5 worm cellular contexts compared by ENCODE assay signal in genomic region chrV:9544176-9544632, ce11.
TF ChIP-seq lines count a peak whose summit lies in the region.

Gene mdf-1, minus strand, starts transcription at chrV:9544226.

TF ChIP-seq in whole organism, L1 larva, 84 proteins besides CTCF, POLR2A, EP300 and RAD21 (continues in another document):
- TF ChIP-seq nhr-20 (tag; optimal IDR thresholded peaks at IDR 0.05; lab: Kevin White, UChicago) (peak; percentile 75), ztf-4 (tag; optimal IDR thresholded peaks at IDR 0.05; lab: Kevin White, UChicago) (peak; percentile 24), fkh-8 (tag; optimal IDR thresholded peaks at IDR 0.05; lab: Kevin White, UChicago) (peak; percentile 57), ceh-88 (GFP tag; IDR thresholded peaks at IDR 0.05; lab: Robert Waterston, UW) (peak; percentile 26; the same call in 1 of the 2 replicates), C34B4.2 (tag; optimal IDR thresholded peaks at IDR 0.05; lab: Kevin White, UChicago) (no peak), dsc-1 (tag; optimal IDR thresholded peaks at IDR 0.05; lab: Kevin White, UChicago) (peak; percentile 49), lin-14 (GFP tag; optimal IDR thresholded peaks at IDR 0.05; lab: Kevin White, UChicago) (peak; percentile 77), lir-3 (tag; optimal IDR thresholded peaks at IDR 0.05; lab: Kevin White, UChicago; ENCODE audit: poor library complexity) (peak; percentile 57), snu-23 (GFP tag; optimal IDR thresholded peaks at IDR 0.05; lab: Kevin White, UChicago) (peak; percentile 79), mep-1 (tag; optimal IDR thresholded peaks at IDR 0.05; lab: Kevin White, UChicago) (peak; percentile 26), pag-3 (tag; optimal IDR thresholded peaks at IDR 0.05; lab: Kevin White, UChicago; ENCODE audit: borderline replicate concordance, insufficient read depth) (no peak), ama-1 (optimal IDR thresholded peaks at IDR 0.05; lab: Kevin White, UChicago) (peak; percentile 29), dpl-1 (GFP tag; optimal IDR thresholded peaks at IDR 0.05; lab: Kevin White, UChicago) (peak; percentile 85 to 93 (median 89)), mef-2 (tag; optimal IDR thresholded peaks at IDR 0.05; lab: Kevin White, UChicago) (no peak), nhr-85 (tag; lab: Kevin White, UChicago) (peak; percentile 48), zip-4 (GFP tag; optimal IDR thresholded peaks at IDR 0.05; lab: Kevin White, UChicago) (no peak), tlp-1 (tag; optimal IDR thresholded peaks at IDR 0.05; lab: Kevin White, UChicago) (no peak), nhr-237 (tag; optimal IDR thresholded peaks at IDR 0.05; lab: Kevin White, UChicago) (no peak)

TF ChIP-seq in whole organism, L3 larva, 47 proteins besides CTCF, POLR2A, EP300 and RAD21 (continues in another document):
- TF ChIP-seq aly-2 (tag; optimal IDR thresholded peaks at IDR 0.05; lab: Kevin White, UChicago) (no peak), egl-27 (tag; optimal IDR thresholded peaks at IDR 0.05; lab: Kevin White, UChicago) (no peak), daf-12 (tag; optimal IDR thresholded peaks at IDR 0.05; lab: Kevin White, UChicago) (no peak), nhr-25 (tag; optimal IDR thresholded peaks at IDR 0.05; lab: Kevin White, UChicago) (peak; percentile 75), sea-2 (GFP tag; optimal IDR thresholded peaks at IDR 0.05; lab: Kevin White, UChicago) (no peak), elt-2 (tag; optimal IDR thresholded peaks at IDR 0.05; lab: Kevin White, UChicago) (peak; percentile 47), ceh-28 (tag; optimal IDR thresholded peaks at IDR 0.05; lab: Kevin White, UChicago) (peak; percentile 15), tbx-2 (tag; optimal IDR thresholded peaks at IDR 0.05; lab: Kevin White, UChicago) (peak; percentile 14), nhr-43 (tag; optimal IDR thresholded peaks at IDR 0.05; lab: Kevin White, UChicago; ENCODE audit: poor library complexity, severe bottlenecking) (peak; percentile 47), zag-1 (tag; optimal IDR thresholded peaks at IDR 0.05; lab: Kevin White, UChicago) (no peak), hmg-11 (tag; optimal IDR thresholded peaks at IDR 0.05; lab: Kevin White, UChicago) (peak; percentile 85), mml-1 (tag; optimal IDR thresholded peaks at IDR 0.05; lab: Kevin White, UChicago) (no peak), lsy-12 (tag; optimal IDR thresholded peaks at IDR 0.05; lab: Kevin White, UChicago) (peak; percentile 51), lin-15B (tag; optimal IDR thresholded peaks at IDR 0.05; lab: Kevin White, UChicago) (peak; percentile 73), pha-4 (tag; optimal IDR thresholded peaks at IDR 0.05; lab: Kevin White, UChicago) (peak; percentile 55), ztf-4 (tag; optimal IDR thresholded peaks at IDR 0.05; lab: Kevin White, UChicago) (peak; percentile 15), egl-5 (tag; optimal IDR thresholded peaks at IDR 0.05; lab: Kevin White, UChicago) (peak; percentile 17), unc-62 (GFP tag; optimal IDR thresholded peaks at IDR 0.05; lab: Kevin White, UChicago) (peak; percentile 12), lin-39 (tag; optimal IDR thresholded peaks at IDR 0.05; lab: Kevin White, UChicago) (peak; percentile 63)

TF ChIP-seq in whole organism, early embryonic, 17 proteins besides CTCF, POLR2A, EP300 and RAD21:
- TF ChIP-seq tra-4 (tag; optimal IDR thresholded peaks at IDR 0.05; lab: Kevin White, UChicago) (no peak), B0310.2 (tag; optimal IDR thresholded peaks at IDR 0.05; lab: Kevin White, UChicago) (no peak), sea-1 (GFP tag; conservative IDR thresholded peaks at IDR 0.05; lab: Robert Waterston, UW) (no peak), flt-1 (GFP tag; IDR thresholded peaks at IDR 0.05; lab: Robert Waterston, UW) (peak; percentile 39; the same call in 1 of the 2 replicates), F13C5.2 (tag; optimal IDR thresholded peaks at IDR 0.05; lab: Kevin White, UChicago) (peak; percentile 31), hmbx-1 (tag; optimal IDR thresholded peaks at IDR 0.05; lab: Kevin White, UChicago) (no peak), tbx-11 (GFP tag; IDR thresholded peaks at IDR 0.05; lab: Robert Waterston, UW) (no peak), ets-7 (tag; optimal IDR thresholded peaks at IDR 0.05; lab: Kevin White, UChicago) (no peak), tbx-37 (GFP tag; conservative IDR thresholded peaks at IDR 0.05; lab: Robert Waterston, UW) (no peak; the same call in 1 of the 2 replicates), ceh-36 (tag; optimal IDR thresholded peaks at IDR 0.05; lab: Kevin White, UChicago) (no peak), scrt-1 (GFP tag; IDR thresholded peaks at IDR 0.05; lab: Robert Waterston, UW) (no peak), hmg-4 (GFP tag; optimal IDR thresholded peaks at IDR 0.05; lab: Kevin White, UChicago) (no peak), ceh-13 (GFP tag; optimal IDR thresholded peaks at IDR 0.05; lab: Kevin White, UChicago) (no peak), ama-1 (optimal IDR thresholded peaks at IDR 0.05; lab: Kevin White, UChicago) (no peak), hnd-1 (tag; optimal IDR thresholded peaks at IDR 0.05; lab: Kevin White, UChicago) (no peak)

TF ChIP-seq in whole organism, midembryonic, 9 proteins besides CTCF, POLR2A, EP300 and RAD21:
- peak; percentile 67; the same call in 1 of the 2 replicates for TF ChIP-seq ztf-23 (GFP tag; IDR thresholded peaks at IDR 0.05; lab: Robert Waterston, UW)
- TF ChIP-seq flt-1 (GFP tag; IDR thresholded peaks at IDR 0.05; lab: Robert Waterston, UW) = 0 out of 2 replicates have a peak, but pooled peaks have one; percentile 52
- TF ChIP-seq ztf-29 (GFP tag; IDR thresholded peaks at IDR 0.05; lab: Robert Waterston, UW) = no peak
- no peak for TF ChIP-seq cog-1 (tag; optimal IDR thresholded peaks at IDR 0.05; lab: Kevin White, UChicago)
- TF ChIP-seq klf-2 (GFP tag; conservative IDR thresholded peaks at IDR 0.05; lab: Robert Waterston, UW) = 0 out of 2 replicates have a peak, but pooled peaks have one; percentile 35
- 0 out of 2 replicates have a peak, but pooled peaks have one; percentile 33 for TF ChIP-seq ref-1 (GFP tag; conservative IDR thresholded peaks at IDR 0.05; lab: Robert Waterston, UW)
- TF ChIP-seq T22C8.4 (GFP tag; IDR thresholded peaks at IDR 0.05; lab: Robert Waterston, UW) = no peak
- peak; percentile 28 for TF ChIP-seq med-1 (GFP tag; optimal IDR thresholded peaks at IDR 0.05; lab: Kevin White, UChicago; ENCODE audit: insufficient read depth)
- TF ChIP-seq tab-1 (GFP tag; IDR thresholded peaks at IDR 0.05; lab: Robert Waterston, UW) = no peak

TF ChIP-seq in whole organism, young adult, 124 proteins besides CTCF, POLR2A, EP300 and RAD21 (continues in another document):
- TF ChIP-seq tbx-9 (tag; optimal IDR thresholded peaks at IDR 0.05; lab: Kevin White, UChicago; ENCODE audit: borderline replicate concordance) (no peak), hmg-1.2 (GFP tag; IDR thresholded peaks at IDR 0.05; lab: Robert Waterston, UW) (0 out of 2 replicates have a peak, but pooled peaks have one; percentile 12), akir-1 (GFP tag; optimal IDR thresholded peaks at IDR 0.05; lab: Kevin White, UChicago) (no peak), rpc-1 (optimal IDR thresholded peaks at IDR 0.05; lab: Kevin White, UChicago) (no peak), rpc-1 (tag; optimal IDR thresholded peaks at IDR 0.05; lab: Kevin White, UChicago) (no peak), ztf-18 (tag; optimal IDR thresholded peaks at IDR 0.05; lab: Kevin White, UChicago) (peak; percentile 62), ztf-26 (tag; optimal IDR thresholded peaks at IDR 0.05; lab: Kevin White, UChicago) (no peak), ekl-4 (GFP tag; IDR thresholded peaks at IDR 0.05; lab: Robert Waterston, UW) (no peak), let-607 (tag; optimal IDR thresholded peaks at IDR 0.05; lab: Kevin White, UChicago) (no peak), pha-4 (tag; optimal IDR thresholded peaks at IDR 0.05; lab: Kevin White, UChicago) (no peak), nhr-27 (tag; optimal IDR thresholded peaks at IDR 0.05; lab: Kevin White, UChicago) (no peak), F22D6.2 (tag; optimal IDR thresholded peaks at IDR 0.05; lab: Kevin White, UChicago) (no peak), K11D2.4 (GFP tag; IDR thresholded peaks at IDR 0.05; lab: Robert Waterston, UW) (no peak), him-1 (tag; optimal IDR thresholded peaks at IDR 0.05; lab: Kevin White, UChicago) (no peak), atf-7 (tag; optimal IDR thresholded peaks at IDR 0.05; lab: Kevin White, UChicago) (no peak), F57C9.4 (tag; optimal IDR thresholded peaks at IDR 0.05; lab: Kevin White, UChicago) (no peak), lin-40 (tag; optimal IDR thresholded peaks at IDR 0.05; lab: Kevin White, UChicago) (peak; percentile 23), F49E8.2 (tag; optimal IDR thresholded peaks at IDR 0.05; lab: Kevin White, UChicago; ENCODE audit: insufficient read depth) (no peak), mcd-1 (GFP tag; IDR thresholded peaks at IDR 0.05; lab: Robert Waterston, UW) (peak; percentile 48), B0019.2 (GFP tag; conservative IDR thresholded peaks at IDR 0.05; lab: Robert Waterston, UW) (no peak), nhr-179 (tag; optimal IDR thresholded peaks at IDR 0.05; lab: Kevin White, UChicago) (no peak), lin-54 (GFP tag; optimal IDR thresholded peaks at IDR 0.05; lab: Kevin White, UChicago) (peak; percentile 74), dpl-1 (GFP tag; optimal IDR thresholded peaks at IDR 0.05; lab: Kevin White, UChicago) (peak; percentile 55), die-1 (tag; optimal IDR thresholded peaks at IDR 0.05; lab: Kevin White, UChicago) (no peak), F37B4.10 (GFP tag; IDR thresholded peaks at IDR 0.05; lab: Robert Waterston, UW) (no peak), unc-62 (GFP tag; optimal IDR thresholded peaks at IDR 0.05; lab: Kevin White, UChicago) (no peak), K12H6.12 (tag; optimal IDR thresholded peaks at IDR 0.05; lab: Kevin White, UChicago) (no peak), pbrm-1 (GFP tag; IDR thresholded peaks at IDR 0.05; lab: Robert Waterston, UW) (no peak), snpc-4 (GFP tag; optimal IDR thresholded peaks at IDR 0.05; lab: Kevin White, UChicago) (no peak), snpc-4 (tag; optimal IDR thresholded peaks at IDR 0.05; lab: Kevin White, UChicago) (peak; percentile 1 to 75 (median 26)), mel-28 (tag; optimal IDR thresholded peaks at IDR 0.05; lab: Kevin White, UChicago; ENCODE audit: borderline replicate concordance) (no peak), Y53G8AR.9 (GFP tag; conservative IDR thresholded peaks at IDR 0.05; lab: Robert Waterston, UW) (no peak), B0336.3 (GFP tag; IDR thresholded peaks at IDR 0.05; lab: Robert Waterston, UW) (no peak; the same call in 1 of the 2 replicates), ceh-79 (tag; optimal IDR thresholded peaks at IDR 0.05; lab: Kevin White, UChicago) (no peak), ceh-91 (GFP tag; IDR thresholded peaks at IDR 0.05; lab: Robert Waterston, UW) (no peak), zim-3 (tag; optimal IDR thresholded peaks at IDR 0.05; lab: Kevin White, UChicago) (no peak), lir-1 (GFP tag; conservative IDR thresholded peaks at IDR 0.05; lab: Robert Waterston, UW) (no peak), hmg-20 (GFP tag; IDR thresholded peaks at IDR 0.05; lab: Robert Waterston, UW) (0 out of 2 replicates have a peak, but pooled peaks have one; percentile 4)

Comparison
In these comparisons a context has a peak if more than half of its experiments do, and no peak if none do; other contexts are left out.
1. Of the 8 proteins assayed by ChIP-seq in both whole organism, young adult and whole organism, L1 larva: peak only in whole organism, young adult: none; only in whole organism, L1 larva: nhr-90 and unc-130; in both: dpl-1, efl-1 and snpc-4; in neither: 1; mixed calls (peak in some experiments, not most) for 2.